Worm (Caenorhabditis elegans) whole organism, L4 larva: ENCODE measurements around the gene srbc-11.

Experiments used
- F37D6.2 ChIP-seq: sonication (generic microtip); optimal IDR thresholded peaks from 2 replicates; lab custom pipeline; 2016; ENCODE audit warnings: mild to moderate bottlenecking, missing genetic modification characterization, missing compliant biosample characterization
- aly-2 ChIP-seq: sonication (generic microtip); optimal IDR thresholded peaks from 2 replicates; lab custom pipeline; 2018; ENCODE audit warnings: missing biosample characterization, missing genetic modification characterization
- ama-1 ChIP-seq: fragments of 150-350 bp; optimal IDR thresholded peaks from 2 replicates; lab custom pipeline; 2014; ENCODE audit warnings: inconsistent platforms, mixed read lengths
- ceh-82 ChIP-seq: sonication (generic microtip); optimal IDR thresholded peaks from 2 replicates; lab custom pipeline; 2017; ENCODE audit warnings: missing biosample characterization, missing genetic modification characterization
- ces-1 ChIP-seq: fragments of 150-350 bp; sonication (generic microtip); optimal IDR thresholded peaks from 4 replicates; lab custom pipeline; 2014; ENCODE audit warnings: missing biosample characterization, missing genetic modification reagents, missing genetic modification characterization
- daf-12 ChIP-seq: fragments of 150-350 bp; optimal IDR thresholded peaks from 2 replicates; lab custom pipeline; 2014; ENCODE audit warnings: missing biosample characterization, missing genetic modification reagents, missing genetic modification characterization
- lin-13 ChIP-seq: fragments of 150-350 bp; optimal IDR thresholded peaks from 2 replicates; lab custom pipeline; 2014; ENCODE audit warnings: missing biosample characterization, missing genetic modification reagents, missing genetic modification characterization
- mdl-1 ChIP-seq, 2 experiments: fragments of 150-350 bp in 1 of 2; sonication (generic microtip) in 1 of 2; optimal IDR thresholded peaks; 2 replicates each; lab custom pipeline; 2014 to 2017; ENCODE audit warnings: missing biosample characterization in 2 of 2, missing genetic modification characterization in 2 of 2
- nhr-237 ChIP-seq: sonication (generic microtip); optimal IDR thresholded peaks from 2 replicates; lab custom pipeline; 2017; ENCODE audit warnings: missing biosample characterization, missing genetic modification characterization
- pha-4 ChIP-seq, 2 experiments: fragments of 150-350 bp in 1 of 2; fragments of 200-800 bp in 1 of 2; sonication (Bioruptor generic) in 1 of 2; IDR thresholded peaks in 1 of 2; optimal IDR thresholded peaks in 1 of 2; 2 replicates each; pipeline versions ENCODE4 v1.3.6 to Lab custom; 2014 to 2022; ENCODE audit warnings: missing genetic modification characterization in 2 of 2, missing genetic modification reagents in 2 of 2, missing biosample characterization in 1 of 2, missing compliant biosample characterization in 1 of 2
- unc-62 ChIP-seq, 3 experiments: fragments of 150-350 bp in 1 of 3; sonication (generic microtip); optimal IDR thresholded peaks in 2 of 3; peaks in 1 of 3; 1 replicate in 1 of 3; 2 replicates in 2 of 3; lab custom pipeline; 2014 to 2017; ENCODE audit warnings: missing biosample characterization in 3 of 3, missing genetic modification characterization in 3 of 3, missing genetic modification reagents in 3 of 3, missing genotype in 1 of 3

ce11 chrV:7525695-7526094 is 30.6 kb upstream of the srbc-11 start, which contains the start of gene C54F6.18:
- TF ChIP-seq ces-1 (GFP tag; lab: Kevin White, UChicago) = no peak
- no peak for TF ChIP-seq pha-4 (GFP tag; IDR thresholded peaks at IDR 0.05; lab: Robert Waterston, UW)
- no peak for TF ChIP-seq pha-4 (tag; optimal IDR thresholded peaks at IDR 0.05; lab: Kevin White, UChicago)
- no peak for TF ChIP-seq ama-1 (lab: Kevin White, UChicago)
- no peak for TF ChIP-seq F37D6.2 (tag; lab: Kevin White, UChicago)
- TF ChIP-seq ceh-82 (tag; lab: Kevin White, UChicago) = no peak
- no peak for TF ChIP-seq daf-12 (tag; lab: Kevin White, UChicago)
- no peak for TF ChIP-seq nhr-237 (tag; lab: Kevin White, UChicago)
- no peak for TF ChIP-seq lin-13 (GFP tag; lab: Kevin White, UChicago)
- no peak for TF ChIP-seq aly-2 (tag; lab: Kevin White, UChicago)
- no peak for TF ChIP-seq mdl-1 (tag; optimal IDR thresholded peaks at IDR 0.05; lab: Kevin White, UChicago)
- TF ChIP-seq unc-62 (GFP tag; optimal IDR thresholded peaks at IDR 0.05 in 1 of 2; lab: Kevin White, UChicago) = no peak
- no peak for TF ChIP-seq unc-62 (tag; optimal IDR thresholded peaks at IDR 0.05; lab: Kevin White, UChicago)
